Fruit fly (Drosophila melanogaster): ENCODE measurements around the gene pn.

Gene pn

DNA sequence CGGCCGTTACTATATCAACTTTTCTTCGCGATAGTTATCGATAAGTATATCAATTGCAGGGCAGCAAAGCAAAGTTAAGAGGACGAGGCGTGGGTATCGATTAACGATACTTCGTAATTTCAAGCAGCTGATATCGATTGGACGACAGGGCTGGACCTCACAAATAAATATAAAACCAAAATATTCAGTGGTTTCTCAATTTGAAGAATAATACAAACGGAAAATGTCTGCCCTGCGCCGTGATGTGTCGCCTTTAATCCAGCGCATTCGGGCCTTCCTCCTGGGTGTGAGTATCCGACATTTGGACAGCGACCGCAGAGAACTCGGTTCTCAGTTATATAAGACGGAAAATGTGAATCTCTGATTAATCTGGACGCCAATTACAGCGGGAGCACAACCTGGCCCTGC, 8.6 kb upstream of the pn start, which contains the start of gene ND-B14.5A (continued):
- TF ChIP-seq CG10979 (tag; optimal IDR thresholded peaks at IDR 0.05) = no peak
- peak; percentile 22; the same call in 1 of the 2 replicates for TF ChIP-seq vvl (GFP tag; IDR thresholded peaks at IDR 0.05)
- peak; percentile 92 for TF ChIP-seq Dll (GFP tag; IDR thresholded peaks at IDR 0.05; ENCODE audit: partially characterized antibody)
- TF ChIP-seq bbx (GFP tag; IDR thresholded peaks at IDR 0.05; ENCODE audit: partially characterized antibody) = peak; percentile 97
- peak; percentile 77 for TF ChIP-seq Sry-δ (GFP tag; optimal IDR thresholded peaks at IDR 0.05)
- peak; percentile 10 for TF ChIP-seq zen (tag; optimal IDR thresholded peaks at IDR 0.05)
- TF ChIP-seq ash1 (GFP tag; optimal IDR thresholded peaks at IDR 0.05) = no peak
- TF ChIP-seq tin (GFP tag; optimal IDR thresholded peaks at IDR 0.05) = no peak
- peak; percentile 93 for TF ChIP-seq unc-4 (GFP tag; IDR thresholded peaks at IDR 0.05; ENCODE audit: partially characterized antibody)
- TF ChIP-seq CG17612 (GFP tag; IDR thresholded peaks at IDR 0.05) = no peak
- peak; percentile 59 for TF ChIP-seq trem (tag; optimal IDR thresholded peaks at IDR 0.05)
- no peak for TF ChIP-seq Dfd (GFP tag; optimal IDR thresholded peaks at IDR 0.05)
- no peak for TF ChIP-seq CG2678 (tag; optimal IDR thresholded peaks at IDR 0.05)
- TF ChIP-seq CkIIα-i1 (GFP tag; IDR thresholded peaks at IDR 0.05) = no peak
- TF ChIP-seq ken (GFP tag; IDR thresholded peaks at IDR 0.05) = no peak
- no peak for TF ChIP-seq pfk (GFP tag; optimal IDR thresholded peaks at IDR 0.05)
- peak; percentile 23; the same call in 1 of the 3 replicates for TF ChIP-seq row (GFP tag; IDR thresholded peaks at IDR 0.05)
- peak; percentile 85 for TF ChIP-seq Doc3 (GFP tag; IDR thresholded peaks at IDR 0.05; ENCODE audit: partially characterized antibody)
- TF ChIP-seq hb (GFP tag; IDR thresholded peaks at IDR 0.05; ENCODE audit: partially characterized antibody) = peak; percentile 96
- TF ChIP-seq vfl (GFP tag; optimal IDR thresholded peaks at IDR 0.05) = no peak
- TF ChIP-seq HmgD (GFP tag; optimal IDR thresholded peaks at IDR 0.05) = no peak
- TF ChIP-seq CG12104 (GFP tag; optimal IDR thresholded peaks at IDR 0.05) = no peak
- TF ChIP-seq ci (GFP tag; IDR thresholded peaks at IDR 0.05) = peak; percentile 29; the same call in 1 of the 3 replicates
- TF ChIP-seq CG8478 (optimal IDR thresholded peaks at IDR 0.05) = no peak

DNA sequence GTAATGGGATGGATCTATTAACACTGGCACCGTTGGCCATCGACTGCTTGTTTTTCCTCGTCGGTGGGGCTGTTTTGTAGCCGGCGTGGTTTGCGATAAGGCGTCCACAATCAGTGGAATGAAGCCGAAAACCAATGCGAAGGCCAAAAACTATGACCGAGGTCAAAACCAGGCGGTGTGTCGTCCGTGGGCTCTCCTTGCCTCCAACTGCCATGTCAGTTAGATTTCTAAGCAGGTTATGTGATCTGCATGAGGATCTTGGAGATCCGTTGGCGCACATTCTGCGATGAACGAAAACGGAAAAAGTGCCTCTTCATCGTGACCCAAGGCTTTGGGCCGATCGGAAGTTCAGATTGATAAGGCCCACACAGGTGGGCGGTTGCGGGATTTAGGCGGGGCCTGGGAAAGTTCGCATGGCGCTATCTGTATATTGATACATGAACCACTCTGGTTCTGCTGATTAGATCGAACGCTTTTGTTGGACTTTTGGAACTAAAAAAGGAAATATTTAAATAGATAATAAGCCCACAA, 5.7 kb upstream of the pn start, which contains the start of gene Cyp4d14:
Gene Cyp4d14 (minus strand): TSS at position 51 of the 531 bp plus-strand sequence.
- TF ChIP-seq twi (tag; optimal IDR thresholded peaks at IDR 0.05) (no peak), Hr78 (GFP tag; optimal IDR thresholded peaks at IDR 0.05) (peak in 1 of 2 experiments; percentile 64), ftz-f1 (GFP tag; optimal IDR thresholded peaks at IDR 0.05) (peak; percentile 60), CG3726 (GFP tag; IDR thresholded peaks at IDR 0.05) (no peak), gt (GFP tag; IDR thresholded peaks at IDR 0.05) (no peak), YL-1 (GFP tag; optimal IDR thresholded peaks at IDR 0.05) (no peak), CG7928 (GFP tag; optimal IDR thresholded peaks at IDR 0.05) (no peak), kni (GFP tag; optimal IDR thresholded peaks at IDR 0.05) (no peak), sug (tag; optimal IDR thresholded peaks at IDR 0.05) (peak; percentile 91), grn (GFP tag; optimal IDR thresholded peaks at IDR 0.05) (peak; percentile 56), Dbx (GFP tag; IDR thresholded peaks at IDR 0.05) (0 out of 3 replicates have a peak, but pooled peaks have one; percentile 7), Med (GFP tag) (peak; percentile 48)

DNA sequence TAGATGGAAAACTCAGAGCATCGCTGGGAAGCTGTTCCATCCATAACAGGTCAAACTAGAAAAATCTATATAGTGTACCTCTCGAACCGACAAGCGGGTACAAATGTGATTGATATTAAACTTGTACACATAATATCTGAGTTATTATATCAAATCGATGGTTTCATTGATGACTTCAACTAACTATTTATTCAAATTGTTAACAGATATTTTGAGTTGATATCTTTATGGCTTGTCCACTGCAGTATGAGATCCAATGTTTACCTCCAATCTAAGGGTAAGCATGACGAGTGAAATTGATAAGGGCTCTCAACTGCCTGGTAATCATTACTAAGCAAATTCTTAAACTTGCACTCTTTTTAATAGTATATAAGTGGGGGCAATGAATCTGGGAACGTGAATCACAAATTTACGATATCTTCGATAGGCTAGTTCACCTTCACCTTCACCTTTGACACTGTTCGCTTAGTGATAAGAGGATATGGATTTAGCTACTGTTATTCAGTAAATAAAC, 5.0 kb upstream of the pn start, which contains the start of gene Cyp4d2:
Gene Cyp4d2 (plus strand): TSS at position 51 of the 514 bp plus-strand sequence.
- TF ChIP-seq Hr78 (GFP tag; optimal IDR thresholded peaks at IDR 0.05) (peak in 1 of 2 experiments; percentile 47), rib (GFP tag; IDR thresholded peaks at IDR 0.05) (no peak), ci (GFP tag; IDR thresholded peaks at IDR 0.05) (no peak), grau (tag; optimal IDR thresholded peaks at IDR 0.05) (no peak)
